Fruit fly (Drosophila melanogaster) whole organism, embryonic: ENCODE data around the gene Tfb5.

Experiments used
- Abd-B ChIP-seq: fragments of 200-800 bp; sonication (Bioruptor generic); optimal IDR thresholded peaks from 2 replicates; lab custom pipeline; 2018; ENCODE audit warnings: missing biosample characterization, mild to moderate bottlenecking, missing genetic modification characterization, moderate library complexity
- Atf-2 ChIP-seq: fragments of 200-800 bp; sonication (Bioruptor generic); optimal IDR thresholded peaks from 2 replicates; lab custom pipeline; 2016; ENCODE audit warnings: missing biosample characterization, missing genetic modification characterization
- CG10321 ChIP-seq: fragments of 200-800 bp; sonication (Bioruptor generic); IDR thresholded peaks from 2 replicates; pipeline ENCODE4 v1.3.6; 2022; ENCODE audit warnings: missing biosample characterization, missing genetic modification characterization
- CG12391 ChIP-seq: fragments of 200-800 bp; sonication (Bioruptor generic); optimal IDR thresholded peaks from 3 replicates; lab custom pipeline; 2018; ENCODE audit warnings: missing biosample characterization, mild to moderate bottlenecking, missing genetic modification characterization, moderate library complexity
- CG13123 ChIP-seq: fragments of 200-800 bp; sonication (Bioruptor generic); optimal IDR thresholded peaks from 2 replicates; lab custom pipeline; 2016; ENCODE audit warnings: missing biosample characterization, missing genetic modification characterization
- CG13287 ChIP-seq: fragments of 200-800 bp; sonication (Bioruptor generic); IDR thresholded peaks from 2 replicates; pipeline ENCODE4 v1.3.6; 2022; ENCODE audit warnings: missing biosample characterization, missing genetic modification characterization; ENCODE audit not compliant: partially characterized antibody
- CG14014 ChIP-seq: fragments of 200-800 bp; sonication (Bioruptor generic); IDR thresholded peaks from 2 replicates; pipeline ENCODE4 v1.3.6; 2022; ENCODE audit warnings: missing biosample characterization, missing genetic modification characterization
- CG15696 ChIP-seq: fragments of 200-800 bp; sonication (Bioruptor generic); optimal IDR thresholded peaks from 2 replicates; lab custom pipeline; 2019; ENCODE audit warnings: missing biosample characterization, mild to moderate bottlenecking, missing genetic modification characterization, moderate library complexity
- CG17359 ChIP-seq: fragments of 200-800 bp; sonication (Bioruptor generic); optimal IDR thresholded peaks from 3 replicates; lab custom pipeline; 2018; ENCODE audit warnings: missing biosample characterization, mild to moderate bottlenecking, missing genetic modification characterization, moderate library complexity
- CG18011 ChIP-seq: fragments of 200-800 bp; sonication (Bioruptor generic); optimal IDR thresholded peaks from 2 replicates; lab custom pipeline; 2017; ENCODE audit warnings: missing biosample characterization, missing genetic modification characterization, mild to moderate bottlenecking, moderate library complexity, missing genotype
- CG18619 ChIP-seq: fragments of 200-800 bp; sonication (Bioruptor generic); optimal IDR thresholded peaks from 3 replicates; lab custom pipeline; 2017; ENCODE audit warnings: missing biosample characterization, mild to moderate bottlenecking, missing genetic modification characterization
- CG3281 ChIP-seq: fragments of 200-800 bp; sonication (Bioruptor generic); optimal IDR thresholded peaks from 3 replicates; lab custom pipeline; 2017; ENCODE audit warnings: missing biosample characterization, mild to moderate bottlenecking, missing genetic modification characterization
- CG4820 ChIP-seq: fragments of 200-800 bp; sonication (Bioruptor generic); optimal IDR thresholded peaks from 3 replicates; lab custom pipeline; 2016; ENCODE audit warnings: missing biosample characterization, missing genetic modification characterization
- CG6254 ChIP-seq: fragments of 200-800 bp; sonication (Bioruptor generic); optimal IDR thresholded peaks from 3 replicates; lab custom pipeline; 2017; ENCODE audit warnings: mild to moderate bottlenecking, missing biosample characterization, missing genetic modification reagents, missing genetic modification characterization
- CG6765 ChIP-seq: fragments of 200-800 bp; sonication (Bioruptor generic); optimal IDR thresholded peaks from 3 replicates; lab custom pipeline; 2017; ENCODE audit warnings: missing biosample characterization, mild to moderate bottlenecking, missing genetic modification characterization
- CG7839 ChIP-seq: fragments of 200-800 bp; sonication (Bioruptor generic); optimal IDR thresholded peaks from 3 replicates; lab custom pipeline; 2018; ENCODE audit warnings: missing biosample characterization, mild to moderate bottlenecking, missing genetic modification characterization, moderate library complexity
- CG7928 ChIP-seq: fragments of 200-800 bp; sonication (Bioruptor generic); optimal IDR thresholded peaks from 2 replicates; lab custom pipeline; 2017; ENCODE audit warnings: missing biosample characterization, mild to moderate bottlenecking, missing genetic modification characterization
- CG7963 ChIP-seq: fragments of 200-800 bp; sonication (Bioruptor generic); IDR thresholded peaks from 3 replicates; pipeline ENCODE4 v1.3.6; 2022; ENCODE audit warnings: missing biosample characterization, missing genetic modification characterization; ENCODE audit not compliant: partially characterized antibody
- CTCF ChIP-seq: fragments of 200-800 bp; sonication (Bioruptor generic); optimal IDR thresholded peaks from 2 replicates; lab custom pipeline; 2017; ENCODE audit warnings: missing biosample characterization, mild to moderate bottlenecking, missing genetic modification characterization, moderate library complexity
- Dp ChIP-seq: fragments of 200-800 bp; sonication (Bioruptor generic); optimal IDR thresholded peaks from 2 replicates; lab custom pipeline; 2018; ENCODE audit warnings: missing biosample characterization, mild to moderate bottlenecking, missing genetic modification characterization, moderate library complexity
- E2f2 ChIP-seq: fragments of 200-800 bp; sonication (Bioruptor generic); IDR thresholded peaks from 2 replicates; pipeline ENCODE4 v1.3.6; 2022; ENCODE audit warnings: missing biosample characterization, missing genetic modification characterization
- Gsc ChIP-seq: fragments of 200-800 bp; sonication (Bioruptor generic); IDR thresholded peaks from 2 replicates; pipeline ENCODE4 v1.3.6; 2022; ENCODE audit warnings: missing biosample characterization, missing genetic modification characterization
- HmgZ ChIP-seq: fragments of 200-800 bp; sonication (Bioruptor generic); optimal IDR thresholded peaks from 2 replicates; lab custom pipeline; 2018; ENCODE audit warnings: missing biosample characterization, mild to moderate bottlenecking, missing genetic modification characterization
- Hr3 ChIP-seq: fragments of 200-800 bp; sonication (Bioruptor generic); optimal IDR thresholded peaks from 3 replicates; lab custom pipeline; 2016; ENCODE audit warnings: missing biosample characterization, missing genetic modification characterization
- Lim3 ChIP-seq: fragments of 200-800 bp; sonication (Bioruptor generic); IDR thresholded peaks from 2 replicates; pipeline ENCODE4 v1.3.6; 2022; ENCODE audit warnings: missing biosample characterization, missing genetic modification characterization
- MBD-R2 ChIP-seq: fragments of 200-800 bp; sonication (Bioruptor generic); IDR thresholded peaks from 2 replicates; pipeline ENCODE4 v1.3.6; 2022; ENCODE audit warnings: missing biosample characterization, missing genetic modification characterization
- Max ChIP-seq: fragments of 200-800 bp; sonication (Bioruptor generic); optimal IDR thresholded peaks from 2 replicates; lab custom pipeline; 2016; ENCODE audit warnings: missing biosample characterization, mild to moderate bottlenecking, missing genetic modification characterization
- Med ChIP-seq: fragments of 200-800 bp; sonication (Bioruptor generic); peaks from one replicate; lab custom pipeline; 2016; ENCODE audit warnings: missing biosample characterization, missing genetic modification characterization, mild to moderate bottlenecking, inconsistent platforms, moderate library complexity
- Neu2 ChIP-seq: fragments of 200-800 bp; sonication (Bioruptor generic); optimal IDR thresholded peaks from 3 replicates; lab custom pipeline; 2016; ENCODE audit warnings: missing biosample characterization, missing genetic modification characterization, borderline replicate concordance
- Oaz ChIP-seq: fragments of 200-800 bp; sonication (Bioruptor generic); IDR thresholded peaks from 2 replicates; pipeline ENCODE4 v1.3.6; 2022; ENCODE audit warnings: missing biosample characterization, missing genetic modification characterization
- Pdp1 ChIP-seq, 2 experiments: fragments of 200-800 bp; sonication (Bioruptor generic); optimal IDR thresholded peaks; 3 replicates each; lab custom pipeline; 2016; ENCODE audit warnings: missing biosample characterization in 2 of 2, missing genetic modification characterization in 2 of 2, mild to moderate bottlenecking in 1 of 2, moderate library complexity in 1 of 2
- Sin3A ChIP-seq: fragments of >200 bp; optimal IDR thresholded peaks from 2 replicates; lab custom pipeline; 2018
- Sry-δ ChIP-seq: fragments of 200-800 bp; sonication (Bioruptor generic); optimal IDR thresholded peaks from 2 replicates; lab custom pipeline; 2016; ENCODE audit warnings: missing biosample characterization, missing genetic modification characterization
- bigmax ChIP-seq: fragments of 200-800 bp; sonication (Bioruptor generic); optimal IDR thresholded peaks from 2 replicates; lab custom pipeline; 2018; ENCODE audit warnings: missing biosample characterization, mild to moderate bottlenecking, missing genetic modification characterization
- chinmo ChIP-seq: fragments of 200-800 bp; sonication (Bioruptor generic); IDR thresholded peaks from 4 replicates; pipeline ENCODE4 v1.3.6; 2022; ENCODE audit warnings: missing biosample characterization, missing genetic modification characterization; ENCODE audit not compliant: partially characterized antibody
- croc ChIP-seq: fragments of 200-800 bp; sonication (Bioruptor generic); conservative IDR thresholded peaks from 3 replicates; pipeline ENCODE4 v1.3.6; 2022; ENCODE audit warnings: missing biosample characterization, missing genetic modification characterization
- crp ChIP-seq, 2 experiments: fragments of 200-800 bp; sonication (Bioruptor generic); optimal IDR thresholded peaks; 2 replicates in 1 of 2; 3 replicates in 1 of 2; lab custom pipeline; 2017; ENCODE audit warnings: missing biosample characterization in 2 of 2, missing genetic modification characterization in 2 of 2, mild to moderate bottlenecking in 1 of 2, moderate library complexity in 1 of 2
- fru ChIP-seq: fragments of >200 bp; optimal IDR thresholded peaks from 2 replicates; lab custom pipeline; 2017
- hkb ChIP-seq, 2 experiments: fragments of 200-800 bp in 1 of 2; fragments of >200 bp in 1 of 2; sonication (Bioruptor generic) in 1 of 2; IDR thresholded peaks in 1 of 2; optimal IDR thresholded peaks in 1 of 2; 2 replicates each; pipeline versions ENCODE4 v1.3.6 to Lab custom; 2017 to 2022; ENCODE audit warnings: missing biosample characterization in 1 of 2, missing genetic modification characterization in 1 of 2
- hth ChIP-seq: fragments of >200 bp; optimal IDR thresholded peaks from 2 replicates; lab custom pipeline; 2017; ENCODE audit warnings: inconsistent platforms
- inv ChIP-seq: fragments of 200-800 bp; sonication (Bioruptor generic); IDR thresholded peaks from 2 replicates; pipeline ENCODE4 v1.3.6; 2022; ENCODE audit warnings: missing biosample characterization, missing genetic modification characterization; ENCODE audit not compliant: partially characterized antibody
- lbe ChIP-seq: fragments of 200-800 bp; sonication (Bioruptor generic); optimal IDR thresholded peaks from 2 replicates; lab custom pipeline; 2016; ENCODE audit warnings: missing biosample characterization, mild to moderate bottlenecking, missing genetic modification characterization
- mirr ChIP-seq: fragments of 200-800 bp; sonication (Bioruptor generic); optimal IDR thresholded peaks from 3 replicates; lab custom pipeline; 2018; ENCODE audit warnings: missing biosample characterization, mild to moderate bottlenecking, missing genetic modification characterization
- psq ChIP-seq: fragments of 200-800 bp; sonication (Bioruptor generic); optimal IDR thresholded peaks from 2 replicates; lab custom pipeline; 2017; ENCODE audit warnings: missing biosample characterization, missing genetic modification characterization
- rib ChIP-seq: fragments of 200-800 bp; sonication (Bioruptor generic); IDR thresholded peaks from 2 replicates; pipeline ENCODE4 v1.3.6; 2022; ENCODE audit warnings: missing biosample characterization, missing genetic modification characterization
- tio ChIP-seq: fragments of 200-800 bp; sonication (Bioruptor generic); optimal IDR thresholded peaks from 2 replicates; lab custom pipeline; 2017; ENCODE audit warnings: missing biosample characterization, missing genetic modification characterization, inconsistent platforms
- tx ChIP-seq: fragments of 200-800 bp; sonication (Bioruptor generic); optimal IDR thresholded peaks from 2 replicates; lab custom pipeline; 2016; ENCODE audit warnings: missing biosample characterization, missing genetic modification characterization
- unc-4 ChIP-seq: fragments of 200-800 bp; sonication (Bioruptor generic); IDR thresholded peaks from 2 replicates; pipeline ENCODE4 v1.3.6; 2022; ENCODE audit warnings: missing biosample characterization, missing genetic modification characterization; ENCODE audit not compliant: partially characterized antibody
- z ChIP-seq: fragments of 200-800 bp; sonication (Bioruptor generic); IDR thresholded peaks from 3 replicates; pipeline ENCODE4 v1.3.6; 2022; ENCODE audit warnings: missing biosample characterization, missing genetic modification characterization

Gene Tfb5

DNA sequence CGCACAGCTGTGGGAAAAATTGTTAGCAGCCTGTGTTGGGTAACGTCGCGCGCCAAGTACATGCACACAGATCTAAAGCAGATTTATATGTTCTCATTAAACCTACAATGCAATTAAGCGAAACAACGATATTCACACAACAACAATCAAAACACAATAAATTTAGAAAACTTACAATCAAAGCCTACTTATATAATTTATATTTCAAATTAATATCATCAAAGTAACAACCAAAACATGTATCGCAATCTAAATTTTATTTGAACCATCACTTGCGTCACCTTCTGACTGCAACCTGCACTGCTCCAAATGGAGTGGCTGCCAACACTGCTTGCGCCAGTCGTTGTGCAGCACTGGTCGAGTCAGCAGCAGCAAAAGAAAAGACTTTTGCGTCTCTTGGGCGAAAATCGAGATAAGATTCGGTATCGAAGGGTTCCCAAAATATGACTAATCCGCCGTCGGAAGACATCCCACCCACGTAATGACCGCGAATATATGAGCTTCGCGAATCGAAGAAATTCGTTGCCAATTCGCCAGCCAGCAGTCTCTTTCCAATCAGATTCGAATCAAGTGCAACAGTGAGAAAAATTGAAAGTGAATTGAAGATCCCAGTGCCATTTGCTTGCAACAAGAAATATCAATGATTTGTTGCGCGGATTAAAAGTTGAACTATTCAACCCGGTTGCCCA, 29.2 kb downstream of the Tfb5 start, which contains the start of the genes CG8892 and CG34126 (continued):
- TF ChIP-seq CG14014 (GFP tag; lab: Robert Waterston, UW) (peak; percentile 95), CTCF (GFP tag; lab: Kevin White, UChicago) (peak; percentile 57), CG10321 (GFP tag; lab: Robert Waterston, UW) (peak; percentile 69), CG15696 (peak; percentile 98), Lim3 (GFP tag; lab: Robert Waterston, UW) (peak; percentile 83), z (GFP tag; lab: Robert Waterston, UW) (no peak), CG18619 (peak; percentile 98), Hr3 (GFP tag; lab: Kevin White, UChicago) (peak; percentile 99), lbe (GFP tag; lab: Kevin White, UChicago) (peak; percentile 95), CG7963 (GFP tag; lab: Robert Waterston, UW) (no peak), Sry-δ (GFP tag; lab: Kevin White, UChicago) (peak; percentile 73), croc (GFP tag; lab: Robert Waterston, UW) (peak; percentile 98), Pdp1 (GFP tag; optimal IDR thresholded peaks at IDR 0.05; lab: Kevin White, UChicago) (peak; percentile 95 to 98), hth (no peak), CG7928 (peak; percentile 77), CG7839 (tag; lab: Kevin White, UChicago) (peak; percentile 97), rib (GFP tag; lab: Robert Waterston, UW) (peak; percentile 93), fru (no peak), Oaz (GFP tag; lab: Robert Waterston, UW) (peak; percentile 90), Abd-B (GFP tag; lab: Kevin White, UChicago) (peak; percentile 99), tx (GFP tag; lab: Kevin White, UChicago) (peak; percentile 97), tio (peak; percentile 98), chinmo (GFP tag; lab: Robert Waterston, UW) (peak; percentile 87; the same call in 2 of the 4 replicates), inv (GFP tag; lab: Robert Waterston, UW) (no peak), Sin3A (lab: Kevin White, UChicago) (peak; percentile 99)
- TF ChIP-seq, all 482 proteins: peak for 448

DNA sequence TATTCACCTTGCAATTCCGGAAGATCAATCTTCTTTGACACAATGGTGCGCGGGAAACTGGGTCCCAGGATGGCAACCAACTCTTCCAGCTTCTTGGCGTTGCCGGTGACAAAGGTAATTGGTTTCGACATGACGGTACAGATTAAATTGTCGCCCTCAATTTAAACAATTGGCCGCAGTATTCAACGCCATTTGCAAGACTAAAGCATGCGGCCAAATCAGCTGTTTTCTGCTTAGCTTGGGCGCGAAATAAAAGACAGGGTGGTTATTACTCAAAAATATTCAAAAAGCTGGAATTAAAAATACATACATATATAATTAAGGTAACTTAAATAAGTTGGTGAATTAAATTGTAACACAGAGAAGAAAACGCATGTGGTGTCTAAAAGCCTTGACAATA, 31.5 kb downstream of the Tfb5 start, which contains the start of gene CG8891:
CG8891 (minus strand) TSS at position 242 of the 400 bp plus-strand sequence.
- no peak for TF ChIP-seq mirr (GFP tag; lab: Kevin White, UChicago)
- no peak for TF ChIP-seq HmgZ (tag; lab: Kevin White, UChicago)
- TF ChIP-seq hkb (optimal IDR thresholded peaks at IDR 0.05; lab: Kevin White, UChicago): no peak
- TF ChIP-seq hkb (GFP tag; IDR thresholded peaks at IDR 0.05; lab: Robert Waterston, UW): no peak
- TF ChIP-seq psq (GFP tag; lab: Kevin White, UChicago): no peak
- no peak for TF ChIP-seq CG12391 (tag; lab: Kevin White, UChicago)
- TF ChIP-seq CG6765: no peak
- TF ChIP-seq chinmo (GFP tag; lab: Robert Waterston, UW): 0 out of 4 replicates have a peak, but pooled peaks have one; percentile 64
- peak; percentile 25 for TF ChIP-seq Med (GFP tag; lab: Kevin White, UChicago)
- peak; percentile 88 for TF ChIP-seq E2f2 (GFP tag; lab: Robert Waterston, UW)
- TF ChIP-seq bigmax: no peak
- TF ChIP-seq Gsc (GFP tag; lab: Robert Waterston, UW): no peak
- no peak for TF ChIP-seq Max
- TF ChIP-seq Neu2 (GFP tag; lab: Kevin White, UChicago): no peak
- TF ChIP-seq crp (GFP tag; optimal IDR thresholded peaks at IDR 0.05; lab: Kevin White, UChicago): peak in 1 of 2 experiments; percentile 83
- peak; percentile 97 for TF ChIP-seq CG6254 (GFP tag; lab: Kevin White, UChicago)
- TF ChIP-seq unc-4 (GFP tag; lab: Robert Waterston, UW): no peak
- peak; percentile 77 for TF ChIP-seq Dp
- no peak for TF ChIP-seq CG4820 (GFP tag; lab: Kevin White, UChicago)
- no peak for TF ChIP-seq Atf-2 (GFP tag; lab: Kevin White, UChicago)
- TF ChIP-seq CG18011: peak; percentile 17
- TF ChIP-seq CG17359 (tag; lab: Kevin White, UChicago): no peak
- peak; percentile 83 for TF ChIP-seq CG3281
- TF ChIP-seq CG13123 (GFP tag; lab: Kevin White, UChicago): no peak
- TF ChIP-seq MBD-R2 (GFP tag; lab: Robert Waterston, UW): peak; percentile 52
- TF ChIP-seq Abd-B (GFP tag; lab: Kevin White, UChicago): no peak
- TF ChIP-seq CG13287 (GFP tag; lab: Robert Waterston, UW): peak; percentile 16; the same call in 1 of the 2 replicates
